Worm (Caenorhabditis elegans): ENCODE measurements around the gene men-1.

men-1 gene

DNA sequence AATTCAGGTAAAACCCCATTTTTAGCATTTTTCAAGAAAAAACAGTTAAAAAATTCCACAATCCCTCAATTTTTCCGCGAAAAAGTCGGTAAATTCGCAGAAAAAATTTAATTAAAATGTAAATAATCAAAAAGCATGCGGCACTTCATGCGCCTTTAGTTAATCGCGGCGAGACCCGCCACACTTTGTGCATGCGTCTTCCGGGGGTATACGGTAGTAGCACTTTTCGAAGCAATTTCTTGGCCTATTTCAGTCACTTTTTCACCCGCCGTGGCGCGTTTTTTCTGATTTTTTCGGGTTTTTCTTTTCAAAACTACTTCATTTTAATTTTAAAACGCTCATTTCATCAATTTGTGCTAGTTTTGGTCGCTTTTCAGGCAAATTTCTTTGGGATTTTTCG lies 13.3 kb upstream of the men-1 start (continued):
- TF ChIP-seq cebp-1 (GFP tag; IDR thresholded peaks at IDR 0.05) (no peak), cebp-1 (tag; optimal IDR thresholded peaks at IDR 0.05) (no peak), Y67H2A.10 (GFP tag; conservative IDR thresholded peaks at IDR 0.05) (no peak), ccch-3 (GFP tag; optimal IDR thresholded peaks at IDR 0.05) (no peak), zfh-2 (GFP tag; conservative IDR thresholded peaks at IDR 0.05) (no peak), bed-2 (GFP tag; IDR thresholded peaks at IDR 0.05) (no peak), him-1 (tag; optimal IDR thresholded peaks at IDR 0.05) (peak; percentile 23), nhr-27 (tag; optimal IDR thresholded peaks at IDR 0.05) (no peak), egl-18 (GFP tag; IDR thresholded peaks at IDR 0.05) (no peak), mel-28 (tag; optimal IDR thresholded peaks at IDR 0.05; ENCODE audit: borderline replicate concordance) (no peak), madf-10 (tag; optimal IDR thresholded peaks at IDR 0.05) (no peak), mxl-1 (tag; optimal IDR thresholded peaks at IDR 0.05) (no peak), gei-17 (GFP tag; optimal IDR thresholded peaks at IDR 0.05) (no peak), akir-1 (GFP tag; optimal IDR thresholded peaks at IDR 0.05) (no peak), ets-4 (GFP tag; optimal IDR thresholded peaks at IDR 0.05) (no peak), madf-8 (GFP tag; conservative IDR thresholded peaks at IDR 0.05) (peak; percentile 94), nfya-2 (GFP tag; IDR thresholded peaks at IDR 0.05) (no peak), sea-2 (GFP tag; IDR thresholded peaks at IDR 0.05) (no peak), ceh-40 (GFP tag; IDR thresholded peaks at IDR 0.05) (no peak), ceh-58 (GFP tag; IDR thresholded peaks at IDR 0.05) (no peak), K11D2.4 (GFP tag; IDR thresholded peaks at IDR 0.05) (no peak), ZK185.1 (tag; optimal IDR thresholded peaks at IDR 0.05; ENCODE audit: poor library complexity, severe bottlenecking) (no peak), F55B11.4 (tag; optimal IDR thresholded peaks at IDR 0.05; ENCODE audit: borderline replicate concordance, insufficient read depth) (no peak), snpc-1.3 (tag; optimal IDR thresholded peaks at IDR 0.05; ENCODE audit: insufficient read depth) (peak; percentile 53), F49E8.2 (tag; optimal IDR thresholded peaks at IDR 0.05; ENCODE audit: insufficient read depth) (peak; percentile 1), lag-1 (GFP tag; IDR thresholded peaks at IDR 0.05) (no peak), let-526 (GFP tag; IDR thresholded peaks at IDR 0.05) (no peak), F57C9.4 (tag; optimal IDR thresholded peaks at IDR 0.05) (no peak), ceh-91 (GFP tag; IDR thresholded peaks at IDR 0.05) (peak; percentile 92), F10E7.11 (tag; optimal IDR thresholded peaks at IDR 0.05) (no peak), ztf-26 (tag; optimal IDR thresholded peaks at IDR 0.05) (no peak), attf-6 (GFP tag; IDR thresholded peaks at IDR 0.05) (peak; percentile 56; the same call in 1 of the 2 replicates), ztf-22 (GFP tag; optimal IDR thresholded peaks at IDR 0.05) (no peak), B0261.1 (tag; optimal IDR thresholded peaks at IDR 0.05) (no peak), tbx-9 (tag; optimal IDR thresholded peaks at IDR 0.05; ENCODE audit: borderline replicate concordance) (no peak), hlh-26 (GFP tag; conservative IDR thresholded peaks at IDR 0.05) (no peak), F37B4.10 (GFP tag; IDR thresholded peaks at IDR 0.05) (no peak), pbrm-1 (GFP tag; IDR thresholded peaks at IDR 0.05) (no peak), lin-54 (GFP tag; optimal IDR thresholded peaks at IDR 0.05) (peak; percentile 89), B0019.2 (GFP tag; conservative IDR thresholded peaks at IDR 0.05) (peak; percentile 74), cebp-2 (GFP tag; IDR thresholded peaks at IDR 0.05) (no peak), chd-7 (tag; optimal IDR thresholded peaks at IDR 0.05) (no peak), rcor-1 (GFP tag; IDR thresholded peaks at IDR 0.05) (peak; percentile 48), unc-130 (GFP tag; optimal IDR thresholded peaks at IDR 0.05) (no peak), sptf-2 (GFP tag; optimal IDR thresholded peaks at IDR 0.05) (no peak), F52B5.7 (tag; optimal IDR thresholded peaks at IDR 0.05) (no peak)

Measured in whole organism, young adult.